Worm (Caenorhabditis elegans): ENCODE data around the gene K12H4.5.

The K12H4.5 gene

DNA sequence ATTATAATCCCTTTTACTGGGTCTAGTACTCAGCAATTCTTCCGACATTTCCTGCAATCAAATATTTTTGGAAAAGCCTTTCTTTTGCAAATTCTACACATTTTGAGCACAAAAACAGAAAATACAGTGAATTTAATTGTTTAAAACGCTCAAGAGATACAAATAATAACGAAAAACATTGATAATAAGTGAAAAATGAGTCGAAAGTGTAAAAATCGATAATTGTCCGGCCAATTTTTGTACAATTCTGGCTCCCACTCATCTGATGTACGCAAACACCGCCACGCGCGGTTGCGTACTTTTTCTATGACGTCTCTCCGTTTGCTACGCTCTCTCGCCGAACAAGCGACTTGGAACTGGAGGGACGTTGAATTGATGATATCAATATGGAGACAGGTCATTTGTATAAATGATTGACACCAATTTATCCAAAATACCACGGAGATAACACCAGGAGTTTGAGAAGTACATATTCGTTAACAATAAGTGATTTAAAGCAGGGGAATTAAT, 23.4 kb upstream of the K12H4.5 start, which contains the start of gene lin-36 (continued):
- TF ChIP-seq D2030.7 (GFP tag; IDR thresholded peaks at IDR 0.05): no peak
- no peak for TF ChIP-seq mxl-1 (tag; optimal IDR thresholded peaks at IDR 0.05)
- no peak for TF ChIP-seq ceh-58 (GFP tag; IDR thresholded peaks at IDR 0.05)
- peak; percentile 78 for TF ChIP-seq dox-1 (GFP tag; IDR thresholded peaks at IDR 0.05)
- TF ChIP-seq F10E7.11 (tag; optimal IDR thresholded peaks at IDR 0.05): no peak
- no peak for TF ChIP-seq T26A5.8 (tag; optimal IDR thresholded peaks at IDR 0.05)
- no peak for TF ChIP-seq F57C9.4 (tag; optimal IDR thresholded peaks at IDR 0.05)
- no peak for TF ChIP-seq Y53G8AR.9 (GFP tag; conservative IDR thresholded peaks at IDR 0.05)
- TF ChIP-seq Y56A3A.18 (GFP tag; IDR thresholded peaks at IDR 0.05): no peak
- no peak for TF ChIP-seq nhr-27 (tag; optimal IDR thresholded peaks at IDR 0.05)
- TF ChIP-seq madf-6 (GFP tag; IDR thresholded peaks at IDR 0.05): peak; percentile 38; the same call in 1 of the 2 replicates
- no peak for TF ChIP-seq nfya-2 (GFP tag; IDR thresholded peaks at IDR 0.05)
- TF ChIP-seq hlh-12 (tag; optimal IDR thresholded peaks at IDR 0.05): no peak
- TF ChIP-seq lin-26 (GFP tag; IDR thresholded peaks at IDR 0.05): no peak
- TF ChIP-seq mel-28 (tag; optimal IDR thresholded peaks at IDR 0.05; ENCODE audit: borderline replicate concordance): no peak
- no peak for TF ChIP-seq Y67H2A.10 (GFP tag; conservative IDR thresholded peaks at IDR 0.05)
- TF ChIP-seq let-526 (GFP tag; IDR thresholded peaks at IDR 0.05): no peak
- peak; percentile 73 for TF ChIP-seq ceh-27 (GFP tag; optimal IDR thresholded peaks at IDR 0.05)
- TF ChIP-seq nfya-1 (tag; optimal IDR thresholded peaks at IDR 0.05; ENCODE audit: borderline replicate concordance, insufficient read depth): no peak
- no peak for TF ChIP-seq repo-1 (tag; optimal IDR thresholded peaks at IDR 0.05)
- no peak for TF ChIP-seq F49E8.2 (tag; optimal IDR thresholded peaks at IDR 0.05; ENCODE audit: insufficient read depth)
- TF ChIP-seq T07F8.4 (tag; optimal IDR thresholded peaks at IDR 0.05): no peak
- TF ChIP-seq F33H1.4 (GFP tag; IDR thresholded peaks at IDR 0.05): peak; percentile 59
- peak; percentile 74 for TF ChIP-seq lin-54 (GFP tag; optimal IDR thresholded peaks at IDR 0.05)
- no peak for TF ChIP-seq Y53F4B.3 (GFP tag; IDR thresholded peaks at IDR 0.05)
- TF ChIP-seq hlh-26 (GFP tag; conservative IDR thresholded peaks at IDR 0.05): no peak
- TF ChIP-seq madf-10 (tag; optimal IDR thresholded peaks at IDR 0.05): peak; percentile 21
- TF ChIP-seq atf-7 (tag; optimal IDR thresholded peaks at IDR 0.05): no peak
- peak; percentile 46; the same call in 1 of the 2 replicates for TF ChIP-seq ekl-4 (GFP tag; IDR thresholded peaks at IDR 0.05)
- no peak for TF ChIP-seq zfh-2 (GFP tag; conservative IDR thresholded peaks at IDR 0.05)
- TF ChIP-seq fkh-3 (tag; optimal IDR thresholded peaks at IDR 0.05): no peak
- TF ChIP-seq cebp-2 (GFP tag; IDR thresholded peaks at IDR 0.05): no peak
- TF ChIP-seq chd-7 (tag; optimal IDR thresholded peaks at IDR 0.05): no peak
- TF ChIP-seq hmg-1.2 (GFP tag; IDR thresholded peaks at IDR 0.05): peak; percentile 100
- no peak for TF ChIP-seq akir-1 (GFP tag; optimal IDR thresholded peaks at IDR 0.05)
- TF ChIP-seq ztf-6 (GFP tag; IDR thresholded peaks at IDR 0.05): no peak
- TF ChIP-seq unc-62 (GFP tag; optimal IDR thresholded peaks at IDR 0.05): no peak
- peak; percentile 43 for TF ChIP-seq pha-4 (tag; optimal IDR thresholded peaks at IDR 0.05)
- no peak for TF ChIP-seq Y95B8A.8 (GFP tag; IDR thresholded peaks at IDR 0.05)
- TF ChIP-seq dpff-1 (tag; optimal IDR thresholded peaks at IDR 0.05): no peak
- no peak for TF ChIP-seq ceh-40 (GFP tag; IDR thresholded peaks at IDR 0.05)
- TF ChIP-seq ztf-28 (GFP tag; IDR thresholded peaks at IDR 0.05): no peak
- TF ChIP-seq B0261.1 (tag; optimal IDR thresholded peaks at IDR 0.05): no peak
- TF ChIP-seq somi-1 (GFP tag; optimal IDR thresholded peaks at IDR 0.05): no peak
- TF ChIP-seq F37B4.10 (GFP tag; IDR thresholded peaks at IDR 0.05): no peak
- TF ChIP-seq nhr-80 (tag; optimal IDR thresholded peaks at IDR 0.05): peak; percentile 32
- no peak; the same call in 1 of the 2 replicates for TF ChIP-seq madf-8 (GFP tag; conservative IDR thresholded peaks at IDR 0.05)
- no peak for TF ChIP-seq rpc-1 (optimal IDR thresholded peaks at IDR 0.05)
- no peak for TF ChIP-seq rpc-1 (tag; optimal IDR thresholded peaks at IDR 0.05)
- no peak for TF ChIP-seq unc-130 (GFP tag; optimal IDR thresholded peaks at IDR 0.05)
- TF ChIP-seq hsf-1 (GFP tag; IDR thresholded peaks at IDR 0.05): no peak
